Worm (Caenorhabditis elegans): ENCODE measurements around the gene nphp-2.

Gene nphp-2

DNA sequence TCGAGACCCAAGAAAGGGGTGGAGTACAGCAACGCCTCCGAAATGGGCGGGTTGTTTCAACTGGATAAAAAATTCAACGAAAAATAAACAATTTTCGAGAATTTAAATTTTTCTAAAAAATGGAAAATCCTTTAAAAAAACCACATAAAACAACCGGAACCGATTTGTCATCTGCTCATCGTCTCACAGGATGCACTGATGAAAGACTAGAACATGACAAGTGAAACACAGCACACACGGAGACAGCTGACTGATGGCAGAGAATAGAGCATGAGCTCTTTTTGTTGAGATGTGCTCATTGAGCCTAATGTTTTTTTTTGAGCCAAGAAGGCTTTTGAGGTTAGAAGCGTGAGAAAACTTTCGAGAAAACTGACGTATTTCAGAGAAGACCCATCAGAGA, 5.6 kb upstream of the nphp-2 start:
- TF ChIP-seq unc-55 (GFP tag; optimal IDR thresholded peaks at IDR 0.05) = peak; percentile 60
- TF ChIP-seq nfya-1 (tag; optimal IDR thresholded peaks at IDR 0.05) = no peak

DNA sequence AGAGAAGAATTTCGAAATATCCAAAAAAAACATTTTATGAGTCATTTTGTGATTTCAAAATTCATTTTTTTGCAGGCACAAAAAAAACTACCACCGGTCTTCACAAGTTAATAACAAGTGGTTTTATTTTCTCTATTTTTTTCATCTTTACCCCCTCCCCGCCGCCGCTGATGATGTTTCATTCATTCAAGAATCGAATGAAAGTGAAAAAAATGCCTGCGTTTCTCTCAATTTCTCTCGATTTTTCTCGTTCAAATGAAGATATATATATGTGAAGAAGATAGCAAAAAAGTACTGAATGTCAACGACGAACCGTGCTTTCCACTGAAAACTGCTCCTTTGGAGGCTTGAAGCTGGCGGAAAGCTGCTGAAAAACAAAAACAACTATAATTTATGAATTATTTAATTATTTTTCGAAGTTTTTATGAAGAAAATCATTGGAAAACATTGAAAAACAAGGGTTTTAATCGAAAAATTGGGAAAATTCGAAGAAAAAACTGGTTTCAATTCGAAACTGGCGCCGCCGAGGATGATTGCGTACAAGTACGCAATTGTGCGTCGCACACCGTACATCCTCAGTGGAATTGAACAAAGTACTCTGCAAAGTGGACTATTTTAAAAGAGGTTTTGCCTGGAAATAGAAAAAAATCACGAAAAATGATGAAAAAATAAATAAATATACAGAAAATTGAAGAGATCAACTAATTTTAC, 2.9 kb upstream of the nphp-2 start, which contains the start of gene zig-11:
TSS of gene zig-11 (minus strand) at position 373 of the 711 bp plus-strand sequence.
- TF ChIP-seq ref-2 (tag; optimal IDR thresholded peaks at IDR 0.05) (no peak), fax-1 (tag; optimal IDR thresholded peaks at IDR 0.05) (no peak), ztf-16 (tag; optimal IDR thresholded peaks at IDR 0.05) (no peak), hlh-30 (tag; optimal IDR thresholded peaks at IDR 0.05; ENCODE audit: insufficient read depth) (no peak), npax-4 (tag; optimal IDR thresholded peaks at IDR 0.05) (no peak), ceh-34 (tag; optimal IDR thresholded peaks at IDR 0.05) (no peak), eyg-1 (tag; optimal IDR thresholded peaks at IDR 0.05) (no peak), ahr-1 (tag; optimal IDR thresholded peaks at IDR 0.05) (no peak), lin-11 (tag; optimal IDR thresholded peaks at IDR 0.05) (no peak), sdc-2 (tag; optimal IDR thresholded peaks at IDR 0.05) (no peak), pros-1 (tag; optimal IDR thresholded peaks at IDR 0.05) (no peak), hlh-13 (GFP tag; optimal IDR thresholded peaks at IDR 0.05) (no peak), ceh-24 (tag; optimal IDR thresholded peaks at IDR 0.05) (no peak), hlh-8 (tag; optimal IDR thresholded peaks at IDR 0.05) (no peak), nhr-232 (tag; optimal IDR thresholded peaks at IDR 0.05) (no peak), K09A11.1 (tag; optimal IDR thresholded peaks at IDR 0.05; ENCODE audit: insufficient read depth) (no peak), madf-2 (tag; optimal IDR thresholded peaks at IDR 0.05) (no peak)

DNA sequence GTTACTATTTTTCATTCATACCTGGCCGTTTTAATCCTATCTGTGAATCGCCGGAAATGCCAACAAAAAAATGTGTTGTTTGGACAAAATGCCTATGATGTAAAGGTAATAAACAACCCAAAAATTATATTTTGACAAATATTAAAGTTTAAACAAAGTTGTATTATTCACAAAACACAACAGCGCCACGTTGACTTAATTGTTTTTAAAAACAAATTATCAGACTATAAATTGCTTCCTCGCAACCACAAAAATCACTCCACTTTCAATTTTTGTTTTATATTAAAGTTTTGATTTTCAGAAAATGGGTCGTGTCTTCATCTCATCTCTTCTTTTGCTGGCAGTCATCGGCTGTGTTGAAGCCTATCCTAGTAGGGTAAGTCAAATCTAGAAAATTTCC, 11.8 kb downstream of the nphp-2 start, which contains the start of gene Y32G9A.5:
TSS of gene Y32G9A.5 (plus strand) at position 301 of the 400 bp plus-strand sequence.
- no peak for TF ChIP-seq pqm-1 (tag; optimal IDR thresholded peaks at IDR 0.05)
- TF ChIP-seq elt-2 (tag; optimal IDR thresholded peaks at IDR 0.05) = no peak
- TF ChIP-seq eyg-1 (tag; optimal IDR thresholded peaks at IDR 0.05) = no peak
- TF ChIP-seq ceh-19 (GFP tag; optimal IDR thresholded peaks at IDR 0.05) = no peak
- TF ChIP-seq dve-1 (tag; optimal IDR thresholded peaks at IDR 0.05) = no peak
- TF ChIP-seq hlh-6 (tag; optimal IDR thresholded peaks at IDR 0.05) = no peak
- TF ChIP-seq fkh-6 (tag; optimal IDR thresholded peaks at IDR 0.05) = no peak
- TF ChIP-seq hlh-13 (GFP tag; optimal IDR thresholded peaks at IDR 0.05) = no peak
- TF ChIP-seq ceh-14 (tag; optimal IDR thresholded peaks at IDR 0.05) = no peak
- TF ChIP-seq ztf-16 (tag; optimal IDR thresholded peaks at IDR 0.05) = no peak
- TF ChIP-seq F13H6.1 (tag; optimal IDR thresholded peaks at IDR 0.05) = no peak
- no peak for TF ChIP-seq nhr-232 (tag; optimal IDR thresholded peaks at IDR 0.05)
- TF ChIP-seq K02D7.2 (tag; optimal IDR thresholded peaks at IDR 0.05) = no peak

DNA sequence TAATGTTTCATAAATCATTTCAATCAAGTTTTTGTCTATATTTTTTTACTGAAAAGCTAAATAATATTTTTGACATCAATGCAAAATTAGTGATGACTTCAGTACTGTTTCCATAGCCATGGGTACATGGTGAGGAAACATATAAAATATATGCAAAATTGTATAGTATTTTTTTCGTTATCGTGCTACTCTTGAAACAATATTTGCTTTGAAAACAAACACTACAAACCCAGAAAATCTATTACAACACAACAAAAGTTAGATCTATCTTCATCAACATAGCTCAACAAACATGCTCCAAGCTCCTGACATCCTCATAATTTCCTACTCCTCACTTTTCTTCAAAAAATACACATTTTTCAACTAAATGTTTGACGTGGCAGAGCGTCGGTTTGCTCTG, 13.0 kb downstream of the nphp-2 start, which contains the start of gene srp-3:
TSS of gene srp-3 (plus strand) at position 301 of the 400 bp plus-strand sequence.
- no peak for TF ChIP-seq rnt-1 (tag; optimal IDR thresholded peaks at IDR 0.05)
- TF ChIP-seq fkh-10 (GFP tag; optimal IDR thresholded peaks at IDR 0.05) = no peak
- no peak for TF ChIP-seq che-1 (tag; optimal IDR thresholded peaks at IDR 0.05)
- TF ChIP-seq fax-1 (tag; optimal IDR thresholded peaks at IDR 0.05) = no peak
- TF ChIP-seq ceh-34 (tag; optimal IDR thresholded peaks at IDR 0.05) = no peak
- TF ChIP-seq ceh-18 (tag; optimal IDR thresholded peaks at IDR 0.05) = no peak
- TF ChIP-seq eyg-1 (tag; optimal IDR thresholded peaks at IDR 0.05) = no peak
- no peak for TF ChIP-seq unc-86 (tag; optimal IDR thresholded peaks at IDR 0.05)
- no peak for TF ChIP-seq hlh-15 (tag; optimal IDR thresholded peaks at IDR 0.05)
- TF ChIP-seq lin-11 (tag; optimal IDR thresholded peaks at IDR 0.05) = no peak
- TF ChIP-seq pha-2 (tag; optimal IDR thresholded peaks at IDR 0.05) = no peak
- TF ChIP-seq ttx-3 (tag; optimal IDR thresholded peaks at IDR 0.05) = no peak
- no peak for TF ChIP-seq pros-1 (tag; optimal IDR thresholded peaks at IDR 0.05)
- no peak for TF ChIP-seq madf-2 (tag; optimal IDR thresholded peaks at IDR 0.05)
- no peak for TF ChIP-seq C08G9.2 (tag; optimal IDR thresholded peaks at IDR 0.05)
- no peak for TF ChIP-seq Y22D7AL.16 (tag; optimal IDR thresholded peaks at IDR 0.05)
- no peak for TF ChIP-seq dve-1 (tag; optimal IDR thresholded peaks at IDR 0.05)
- no peak for TF ChIP-seq npax-4 (tag; optimal IDR thresholded peaks at IDR 0.05)
- no peak for TF ChIP-seq ztf-16 (tag; optimal IDR thresholded peaks at IDR 0.05)
- TF ChIP-seq C38D4.7 (GFP tag; optimal IDR thresholded peaks at IDR 0.05) = no peak

All from whole organism, late embryonic.